Worm (Caenorhabditis elegans) whole organism, L4 larva: ENCODE results near the gene pxl-1.

Experiments used
- F44E2.7 ChIP-seq: fragments of 200-800 bp; sonication (Bioruptor generic); IDR thresholded peaks from 2 replicates; pipeline ENCODE4 v2.1.2; 2022; ENCODE audit warnings: missing genetic modification characterization, missing compliant biosample characterization
- R02D3.7 ChIP-seq: fragments of 150-350 bp; sonication (generic microtip); optimal IDR thresholded peaks from 3 replicates; lab custom pipeline; 2014; ENCODE audit warnings: missing biosample characterization, missing genetic modification characterization
- T20F7.1 ChIP-seq: fragments of 200-800 bp; sonication (Bioruptor generic); optimal IDR thresholded peaks from 2 replicates; lab custom pipeline; 2018; ENCODE audit warnings: mild to moderate bottlenecking, missing genetic modification characterization, missing compliant biosample characterization
- T26A8.4 ChIP-seq: fragments of 200-800 bp; sonication (Bioruptor generic); IDR thresholded peaks from 2 replicates; pipeline ENCODE4 v1.3.6; 2022; ENCODE audit warnings: missing genetic modification characterization, missing compliant biosample characterization
- Y105C5A.15 ChIP-seq: fragments of 200-800 bp; sonication (Bioruptor generic); IDR thresholded peaks from 2 replicates; pipeline ENCODE4 v1.3.6; 2022; ENCODE audit warnings: missing genetic modification characterization, missing compliant biosample characterization
- Y75B8A.6 ChIP-seq: fragments of 200-800 bp; sonication (Bioruptor generic); IDR thresholded peaks from 2 replicates; pipeline ENCODE4 v1.3.6; 2022; ENCODE audit warnings: missing genetic modification reagents, missing genetic modification characterization, missing compliant biosample characterization
- aha-1 ChIP-seq: fragments of 150-350 bp; peaks from one replicate; lab custom pipeline; 2014; ENCODE audit warnings: missing biosample characterization, missing genetic modification characterization
- ama-1 ChIP-seq: fragments of 150-350 bp; optimal IDR thresholded peaks from 2 replicates; lab custom pipeline; 2014; ENCODE audit warnings: inconsistent platforms, mixed read lengths
- attf-4 ChIP-seq: sonication (generic microtip); optimal IDR thresholded peaks from 3 replicates; lab custom pipeline; 2017; ENCODE audit warnings: missing biosample characterization, missing genetic modification characterization
- ceh-20 ChIP-seq: fragments of 200-800 bp; sonication (Bioruptor generic); IDR thresholded peaks from 2 replicates; pipeline ENCODE4 v1.3.6; 2022; ENCODE audit warnings: missing genetic modification reagents, missing genetic modification characterization, missing compliant biosample characterization
- ceh-28 ChIP-seq: fragments of 150-350 bp; optimal IDR thresholded peaks from 2 replicates; lab custom pipeline; 2014; ENCODE audit warnings: missing biosample characterization, missing genetic modification reagents, missing genetic modification characterization
- ceh-44 ChIP-seq: fragments of 200-800 bp; sonication (Bioruptor generic); IDR thresholded peaks from 2 replicates; pipeline ENCODE4 v1.3.6; 2022; ENCODE audit warnings: missing genetic modification reagents, missing genetic modification characterization, missing compliant biosample characterization
- daf-16 ChIP-seq, 3 experiments: sonication (generic microtip); optimal IDR thresholded peaks; 2 replicates each; lab custom pipeline; 2016 to 2017; ENCODE audit warnings: missing genetic modification characterization in 3 of 3, missing genetic modification reagents in 3 of 3, mild to moderate bottlenecking in 2 of 3, missing compliant biosample characterization in 2 of 3, missing biosample characterization in 1 of 3, moderate library complexity in 1 of 3
- dmd-6 ChIP-seq: fragments of 200-800 bp; sonication (Bioruptor generic); IDR thresholded peaks from 2 replicates; pipeline ENCODE4 v1.3.6; 2022; ENCODE audit warnings: missing genetic modification reagents, missing genetic modification characterization, missing compliant biosample characterization
- dmd-9 ChIP-seq: fragments of 200-800 bp; sonication (Bioruptor generic); IDR thresholded peaks from 2 replicates; pipeline ENCODE4 v1.3.6; 2022; ENCODE audit warnings: missing genetic modification reagents, missing genetic modification characterization, missing compliant biosample characterization
- dve-1 ChIP-seq: sonication (generic microtip); optimal IDR thresholded peaks from 2 replicates; lab custom pipeline; 2017; ENCODE audit warnings: antibody characterized with exemption, mild to moderate bottlenecking, missing genetic modification characterization, missing compliant biosample characterization; ENCODE audit not compliant: insufficient read depth
- egl-27 ChIP-seq: sonication (generic microtip); optimal IDR thresholded peaks from 3 replicates; lab custom pipeline; 2017; ENCODE audit warnings: missing biosample characterization, missing genetic modification reagents, missing genetic modification characterization
- fos-1 ChIP-seq: fragments of 150-350 bp; optimal IDR thresholded peaks from 2 replicates; lab custom pipeline; 2014; ENCODE audit warnings: missing biosample characterization, missing genetic modification characterization
- hif-1 ChIP-seq, 2 experiments: sonication (generic microtip); optimal IDR thresholded peaks; 2 replicates each; lab custom pipeline; 2016 to 2017; ENCODE audit warnings: missing compliant biosample characterization in 2 of 2, missing genetic modification characterization in 2 of 2, missing genetic modification reagents in 2 of 2, missing genotype in 2 of 2, mild to moderate bottlenecking in 1 of 2
- hlh-11 ChIP-seq: fragments of 200-800 bp; sonication (Bioruptor generic); optimal IDR thresholded peaks from 2 replicates; lab custom pipeline; 2018; ENCODE audit warnings: mild to moderate bottlenecking, missing genetic modification characterization, missing compliant biosample characterization
- hlh-30 ChIP-seq: sonication (generic microtip); optimal IDR thresholded peaks from 2 replicates; lab custom pipeline; 2017; ENCODE audit warnings: antibody characterized with exemption, mild to moderate bottlenecking, missing genetic modification characterization, missing compliant biosample characterization; ENCODE audit not compliant: insufficient read depth
- hmg-1.1 ChIP-seq: fragments of 200-800 bp; sonication (Bioruptor generic); IDR thresholded peaks from 2 replicates; pipeline ENCODE4 v1.3.6; 2022; ENCODE audit warnings: missing genetic modification reagents, missing genetic modification characterization, missing compliant biosample characterization
- lin-13 ChIP-seq: fragments of 150-350 bp; optimal IDR thresholded peaks from 2 replicates; lab custom pipeline; 2014; ENCODE audit warnings: missing biosample characterization, missing genetic modification reagents, missing genetic modification characterization
- lin-38 ChIP-seq: fragments of 200-800 bp; sonication (Bioruptor generic); IDR thresholded peaks from 2 replicates; pipeline ENCODE4 v1.3.6; 2022; ENCODE audit warnings: missing genetic modification reagents, missing genetic modification characterization, missing compliant biosample characterization
- lin-39 ChIP-seq: fragments of 150-350 bp; optimal IDR thresholded peaks from 2 replicates; lab custom pipeline; 2014; ENCODE audit warnings: missing biosample characterization, missing genetic modification reagents, missing genetic modification characterization
- lir-3 ChIP-seq: sonication (generic microtip); optimal IDR thresholded peaks from 2 replicates; lab custom pipeline; 2016; ENCODE audit warnings: mild to moderate bottlenecking, missing genetic modification characterization, missing compliant biosample characterization
- lsy-2 ChIP-seq, 2 experiments: fragments of 150-350 bp in 1 of 2; sonication (generic microtip) in 1 of 2; optimal IDR thresholded peaks; 2 replicates each; lab custom pipeline; 2014 to 2017; ENCODE audit warnings: missing biosample characterization in 2 of 2, missing genetic modification characterization in 2 of 2
- madf-5 ChIP-seq, 2 experiments: fragments of 200-800 bp; sonication (Bioruptor generic); IDR thresholded peaks; 2 replicates each; pipeline ENCODE4 v1.3.6; 2022; ENCODE audit warnings: missing compliant biosample characterization in 2 of 2, missing genetic modification characterization in 2 of 2
- mdl-1 ChIP-seq, 2 experiments: fragments of 150-350 bp in 1 of 2; sonication (generic microtip) in 1 of 2; optimal IDR thresholded peaks; 2 replicates each; lab custom pipeline; 2014 to 2017; ENCODE audit warnings: missing biosample characterization in 2 of 2, missing genetic modification characterization in 2 of 2
- mep-1 ChIP-seq: fragments of 150-350 bp; sonication (generic microtip); optimal IDR thresholded peaks from 3 replicates; lab custom pipeline; 2014; ENCODE audit warnings: missing biosample characterization, missing genetic modification characterization
- mes-2 ChIP-seq: sonication (generic microtip); optimal IDR thresholded peaks from 2 replicates; lab custom pipeline; 2016; ENCODE audit warnings: missing genotype, mild to moderate bottlenecking, missing genetic modification characterization, missing compliant biosample characterization; ENCODE audit not compliant: poor library complexity, severe bottlenecking
- nhr-10 ChIP-seq: fragments of 150-350 bp; optimal IDR thresholded peaks from 2 replicates; lab custom pipeline; 2014; ENCODE audit warnings: missing biosample characterization, missing genetic modification characterization
- nhr-25 ChIP-seq: sonication (generic microtip); optimal IDR thresholded peaks from 2 replicates; lab custom pipeline; 2017; ENCODE audit warnings: missing genetic modification characterization, mild to moderate bottlenecking, missing compliant biosample characterization, antibody characterized with exemption, moderate library complexity, borderline replicate concordance; ENCODE audit not compliant: insufficient read depth
- nhr-48 ChIP-seq: sonication (generic microtip); optimal IDR thresholded peaks from 2 replicates; lab custom pipeline; 2016; ENCODE audit warnings: mild to moderate bottlenecking, missing genetic modification characterization, missing compliant biosample characterization
- nhr-6 ChIP-seq: fragments of 150-350 bp; optimal IDR thresholded peaks from 2 replicates; lab custom pipeline; 2014; ENCODE audit warnings: missing biosample characterization, missing genetic modification characterization
- nhr-77 ChIP-seq: fragments of 150-350 bp; optimal IDR thresholded peaks from 2 replicates; lab custom pipeline; 2014; ENCODE audit warnings: missing biosample characterization, missing genetic modification characterization
- pqm-1 ChIP-seq: sonication (generic microtip); optimal IDR thresholded peaks from 2 replicates; lab custom pipeline; 2017; ENCODE audit warnings: missing biosample characterization, missing genetic modification characterization
- rbr-2 ChIP-seq: sonication (generic microtip); optimal IDR thresholded peaks from 2 replicates; lab custom pipeline; 2016; ENCODE audit warnings: missing genotype, missing genetic modification characterization, missing compliant biosample characterization
- snpc-1.2 ChIP-seq: fragments of 200-800 bp; sonication (Bioruptor generic); IDR thresholded peaks from 2 replicates; pipeline ENCODE4 v1.3.6; 2022; ENCODE audit warnings: missing genetic modification reagents, missing genetic modification characterization, missing compliant biosample characterization
- spr-1 ChIP-seq: sonication (generic microtip); optimal IDR thresholded peaks from 2 replicates; lab custom pipeline; 2016; ENCODE audit warnings: mild to moderate bottlenecking, missing genetic modification characterization, missing compliant biosample characterization
- tra-1 ChIP-seq: fragments of 200-800 bp; sonication (Bioruptor generic); IDR thresholded peaks from 2 replicates; pipeline ENCODE4 v1.3.6; 2022; ENCODE audit warnings: missing genetic modification reagents, missing genetic modification characterization, missing compliant biosample characterization
- unc-130 ChIP-seq: sonication (generic microtip); optimal IDR thresholded peaks from 2 replicates; lab custom pipeline; 2016; ENCODE audit warnings: missing genetic modification reagents, missing genetic modification characterization, missing compliant biosample characterization
- zip-11 ChIP-seq: fragments of 200-800 bp; sonication (Bioruptor generic); IDR thresholded peaks from 2 replicates; pipeline ENCODE4 v1.3.6; 2022; ENCODE audit warnings: missing genetic modification characterization, missing compliant biosample characterization
- ztf-7 ChIP-seq: fragments of 150-350 bp; optimal IDR thresholded peaks from 2 replicates; lab custom pipeline; 2014; ENCODE audit warnings: missing biosample characterization, missing genetic modification characterization

Gene pxl-1

ce11 chrIII:5863774-5864173 lies 32.0 kb downstream of the pxl-1 start, which contains the start of gene dnpp-1 (continued):
- TF ChIP-seq dmd-9 (GFP tag; lab: Robert Waterston, UW), result no peak
- TF ChIP-seq ama-1 (lab: Kevin White, UChicago), result no peak
- TF ChIP-seq tra-1 (GFP tag; lab: Robert Waterston, UW), result no peak
- no peak for TF ChIP-seq attf-4 (tag; lab: Kevin White, UChicago)
- TF ChIP-seq ceh-20 (GFP tag; lab: Robert Waterston, UW), result no peak
- no peak for TF ChIP-seq nhr-10 (tag; lab: Kevin White, UChicago)
- TF ChIP-seq egl-27 (tag; lab: Kevin White, UChicago), result no peak
- TF ChIP-seq T20F7.1 (GFP tag; lab: Kevin White, UChicago), result no peak
- TF ChIP-seq mdl-1 (tag; optimal IDR thresholded peaks at IDR 0.05; lab: Kevin White, UChicago), result no peak
- TF ChIP-seq, all 104 proteins: peak for 6

ce11 chrIII:5859008-5859407 lies 36.8 kb downstream of the pxl-1 start, which contains the start of gene dpf-4:
Gene dpf-4 (plus strand): TSS chrIII:5859308.
- TF ChIP-seq snpc-1.2 (GFP tag; lab: Robert Waterston, UW) (no peak), ama-1 (lab: Kevin White, UChicago) (peak; percentile 39)

DNA sequence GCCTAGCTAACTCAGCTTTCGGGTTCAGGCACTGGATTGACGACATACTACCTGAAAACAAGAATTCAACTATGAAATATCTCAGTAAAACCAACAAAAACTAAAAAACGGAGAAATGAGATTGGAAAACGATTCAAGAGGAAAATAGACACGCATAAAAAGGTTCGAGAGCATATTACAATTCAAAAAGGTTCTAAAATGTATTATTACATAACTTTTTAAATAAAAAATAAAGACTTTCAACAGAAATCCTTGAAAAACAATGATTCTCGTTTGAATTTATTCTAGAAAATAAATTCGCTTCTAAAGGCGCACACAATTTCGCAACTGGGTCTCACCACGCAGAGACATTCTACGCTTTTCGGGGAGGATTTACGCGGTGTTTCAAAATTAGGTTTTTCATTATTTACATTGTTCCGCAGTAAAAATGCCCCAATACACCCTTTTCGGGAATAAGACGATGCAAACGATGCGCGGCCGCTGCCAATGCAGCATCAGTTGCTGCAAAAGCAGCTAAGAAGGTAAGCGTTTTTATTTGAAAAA lies 40.1 kb downstream of the pxl-1 start, which contains the start of the genes cct-6 and alh-9:
Gene cct-6, minus strand, starts transcription at position 51 of the 543 bp plus-strand sequence.
Gene alh-9, plus strand, starts transcription at position 382 of the 543 bp plus-strand sequence.
- peak; percentile 42 for TF ChIP-seq nhr-25 (tag; lab: Kevin White, UChicago)
- TF ChIP-seq daf-16 (GFP tag; optimal IDR thresholded peaks at IDR 0.05; lab: Kevin White, UChicago), result peak in 1 of 2 experiments; percentile 17
- peak; percentile 65 for TF ChIP-seq daf-16 (tag; optimal IDR thresholded peaks at IDR 0.05; lab: Kevin White, UChicago)
- TF ChIP-seq rbr-2 (tag; lab: Kevin White, UChicago), result peak; percentile 62
- TF ChIP-seq Y105C5A.15 (GFP tag; lab: Robert Waterston, UW), result no peak
- peak; percentile 2 for TF ChIP-seq pqm-1 (tag; lab: Kevin White, UChicago)
- TF ChIP-seq aha-1 (tag; lab: Kevin White, UChicago), result peak; percentile 75
- peak; percentile 80 for TF ChIP-seq lin-13 (GFP tag; lab: Kevin White, UChicago)
- TF ChIP-seq nhr-77, result peak; percentile 66
- no peak for TF ChIP-seq fos-1
- peak; percentile 71 for TF ChIP-seq ztf-7 (tag; lab: Kevin White, UChicago)
- TF ChIP-seq madf-5 (GFP tag; IDR thresholded peaks at IDR 0.05; lab: Robert Waterston, UW), result no peak
- TF ChIP-seq lir-3 (tag; lab: Kevin White, UChicago), result no peak
- TF ChIP-seq dmd-6 (GFP tag; lab: Robert Waterston, UW), result peak; percentile 35; the same call in 1 of the 2 replicates
- TF ChIP-seq F44E2.7 (GFP tag; lab: Robert Waterston, UW), result no peak
- TF ChIP-seq Y75B8A.6 (GFP tag; lab: Robert Waterston, UW), result no peak
- no peak for TF ChIP-seq lin-39 (tag; lab: Kevin White, UChicago)
- peak in 1 of 2 experiments; percentile 26 for TF ChIP-seq mdl-1 (tag; optimal IDR thresholded peaks at IDR 0.05; lab: Kevin White, UChicago)
- TF ChIP-seq lin-38, result peak; percentile 62
- no peak for TF ChIP-seq nhr-48 (tag; lab: Kevin White, UChicago)
- TF ChIP-seq lsy-2 (tag; optimal IDR thresholded peaks at IDR 0.05; lab: Kevin White, UChicago), result peak in 1 of 2 experiments; percentile 94
- TF ChIP-seq mep-1, result peak; percentile 87
- peak; percentile 79 for TF ChIP-seq dve-1 (tag; lab: Kevin White, UChicago)
- TF ChIP-seq ceh-44 (GFP tag; lab: Robert Waterston, UW), result no peak
- TF ChIP-seq zip-11, result no peak
- TF ChIP-seq unc-130 (GFP tag; lab: Kevin White, UChicago), result peak; percentile 40
- peak; percentile 9 for TF ChIP-seq spr-1 (tag; lab: Kevin White, UChicago)
- TF ChIP-seq hlh-30 (tag; lab: Kevin White, UChicago), result peak; percentile 58
- TF ChIP-seq dmd-9 (GFP tag; lab: Robert Waterston, UW), result no peak
- peak; percentile 81 for TF ChIP-seq nhr-6 (tag; lab: Kevin White, UChicago)
- 0 out of 2 replicates have a peak, but pooled peaks have one; percentile 53 for TF ChIP-seq T26A8.4 (GFP tag; lab: Robert Waterston, UW)
- peak; percentile 92 for TF ChIP-seq mes-2
- TF ChIP-seq hif-1 (tag; optimal IDR thresholded peaks at IDR 0.05; lab: Kevin White, UChicago), result peak in 1 of 2 experiments; percentile 59
- TF ChIP-seq hmg-1.1 (GFP tag; lab: Robert Waterston, UW), result peak; percentile 58; the same call in 1 of the 2 replicates
- TF ChIP-seq ceh-28, result no peak
- TF ChIP-seq R02D3.7, result peak; percentile 74
- peak; percentile 61 for TF ChIP-seq hlh-11
